Worm (Caenorhabditis elegans): ENCODE measurements around the gene Y49F6B.12.

Y49F6B.12 gene

DNA sequence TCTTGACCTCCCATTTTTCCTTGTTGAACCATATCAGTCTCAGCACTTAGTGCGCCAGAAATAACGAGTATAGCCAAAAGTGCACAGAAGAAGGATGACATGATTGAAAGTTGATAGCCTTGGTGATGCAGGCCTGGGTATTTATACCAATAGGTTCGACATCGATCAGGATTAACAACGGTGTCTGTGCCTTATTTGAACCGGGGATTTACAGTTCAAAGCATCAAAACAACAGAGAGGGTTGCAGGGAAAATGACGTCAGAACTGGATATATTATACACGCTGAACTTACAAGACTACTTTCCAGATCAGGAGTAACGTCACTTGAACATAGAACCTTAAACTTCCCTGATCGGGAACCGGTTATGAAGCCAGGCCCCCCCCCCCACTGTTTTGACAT is at the start of gene Y49F6B.12:
Gene Y49F6B.12 (minus strand): TSS at position 101 of the 400 bp plus-strand sequence.
- TF ChIP-seq aha-1 (tag) (peak; percentile 45), mes-2 (tag; optimal IDR thresholded peaks at IDR 0.05; ENCODE audit: poor library complexity, severe bottlenecking) (no peak)

DNA sequence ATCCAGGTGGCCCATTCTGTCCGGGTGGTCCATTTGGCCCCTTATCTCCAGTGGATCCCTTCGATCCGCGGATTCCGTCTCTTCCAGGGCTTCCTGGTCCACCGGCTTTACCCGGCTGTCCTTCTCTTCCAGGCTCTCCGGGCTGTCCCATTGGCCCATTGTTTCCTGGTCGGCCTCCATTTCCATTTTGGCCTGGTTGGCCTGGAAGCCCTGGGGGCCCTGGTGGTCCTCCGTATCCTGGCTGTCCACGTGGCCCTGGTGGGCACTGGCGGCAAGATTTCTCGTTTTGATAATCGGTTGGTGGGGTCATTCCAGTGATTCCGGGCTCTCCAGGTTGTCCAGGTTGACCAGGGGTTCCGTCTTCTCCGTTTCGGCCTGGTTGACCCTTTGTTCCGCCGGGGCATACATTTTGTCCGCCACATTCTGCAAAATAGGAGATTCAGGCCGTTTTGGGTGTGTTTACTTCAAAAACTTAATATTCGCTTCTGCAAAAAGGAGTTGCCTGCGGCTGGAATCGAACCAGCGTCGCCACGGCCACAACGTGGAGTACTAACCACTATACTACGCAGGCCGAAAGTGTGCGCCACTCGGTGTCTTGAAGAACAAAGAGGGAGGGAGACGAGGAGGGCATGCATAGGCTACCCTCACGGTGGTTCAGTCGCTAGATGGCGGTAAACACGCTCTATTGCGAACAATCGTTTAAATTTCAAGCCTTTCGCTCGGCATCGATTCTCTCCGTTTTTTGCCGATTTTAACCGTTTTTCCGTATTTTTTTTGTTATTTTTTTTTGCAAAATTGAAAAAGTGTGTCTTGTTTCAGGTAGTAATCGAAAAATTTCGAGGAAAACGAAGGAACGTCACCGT is 49.0 kb upstream of the Y49F6B.12 start, which contains the start of gene W09G10.9:
Gene W09G10.9 (plus strand): TSS at position 813 of the 863 bp plus-strand sequence.
- peak; percentile 81 for TF ChIP-seq ceh-44 (GFP tag; IDR thresholded peaks at IDR 0.05)
- TF ChIP-seq lin-38 (GFP tag; IDR thresholded peaks at IDR 0.05), result peak; percentile 95
- TF ChIP-seq mxl-3 (GFP tag; optimal IDR thresholded peaks at IDR 0.05), result peak; percentile 15
- no peak for TF ChIP-seq snpc-4 (tag; optimal IDR thresholded peaks at IDR 0.05)
- no peak for TF ChIP-seq ama-1 (optimal IDR thresholded peaks at IDR 0.05)
- TF ChIP-seq daf-8 (GFP tag; IDR thresholded peaks at IDR 0.05), result 0 out of 2 replicates have a peak, but pooled peaks have one; percentile 47
- TF ChIP-seq hmg-1.1 (GFP tag; IDR thresholded peaks at IDR 0.05), result peak; percentile 96
- no peak for TF ChIP-seq nhr-237 (tag; optimal IDR thresholded peaks at IDR 0.05)
- no peak for TF ChIP-seq skn-1 (tag; optimal IDR thresholded peaks at IDR 0.05)
- TF ChIP-seq ZK337.2 (GFP tag; IDR thresholded peaks at IDR 0.05), result peak; percentile 74; the same call in 1 of the 2 replicates
- peak; percentile 79 for TF ChIP-seq nhr-42 (GFP tag; IDR thresholded peaks at IDR 0.05)
- no peak for TF ChIP-seq F37D6.2 (tag; optimal IDR thresholded peaks at IDR 0.05)
- no peak for TF ChIP-seq F10B5.3 (tag; optimal IDR thresholded peaks at IDR 0.05)
- TF ChIP-seq nhr-25 (tag; optimal IDR thresholded peaks at IDR 0.05; ENCODE audit: borderline replicate concordance, insufficient read depth), result no peak
- peak; percentile 87 for TF ChIP-seq T26A8.4 (GFP tag; IDR thresholded peaks at IDR 0.05)
- TF ChIP-seq mes-2 (tag; optimal IDR thresholded peaks at IDR 0.05; ENCODE audit: poor library complexity, severe bottlenecking), result peak; percentile 85
- TF ChIP-seq hlh-30 (tag; optimal IDR thresholded peaks at IDR 0.05; ENCODE audit: insufficient read depth), result peak; percentile 22
- no peak for TF ChIP-seq ceh-28 (tag; optimal IDR thresholded peaks at IDR 0.05)
- peak; percentile 20 for TF ChIP-seq spr-1 (tag; optimal IDR thresholded peaks at IDR 0.05)
- peak; percentile 24 for TF ChIP-seq nhr-11 (tag; optimal IDR thresholded peaks at IDR 0.05)
- TF ChIP-seq fkh-10 (GFP tag; optimal IDR thresholded peaks at IDR 0.05), result no peak
- peak; percentile 44 for TF ChIP-seq aha-1 (tag)
- peak; percentile 14 for TF ChIP-seq zfp-2 (tag; optimal IDR thresholded peaks at IDR 0.05)
- 0 out of 2 replicates have a peak, but pooled peaks have one; percentile 53 for TF ChIP-seq saeg-2 (GFP tag; IDR thresholded peaks at IDR 0.05)
- no peak for TF ChIP-seq ZK546.5 (tag; optimal IDR thresholded peaks at IDR 0.05)
- peak; percentile 75 for TF ChIP-seq vab-7 (GFP tag; IDR thresholded peaks at IDR 0.05)
- peak; percentile 25 for TF ChIP-seq dve-1 (tag; optimal IDR thresholded peaks at IDR 0.05; ENCODE audit: insufficient read depth)
- peak; percentile 46 for TF ChIP-seq nhr-102 (tag; optimal IDR thresholded peaks at IDR 0.05)
- no peak for TF ChIP-seq lir-3 (tag; optimal IDR thresholded peaks at IDR 0.05)
- 0 out of 2 replicates have a peak, but pooled peaks have one; percentile 23 for TF ChIP-seq F26F4.8 (GFP tag; conservative IDR thresholded peaks at IDR 0.05)
- 0 out of 2 replicates have a peak, but pooled peaks have one; percentile 42 for TF ChIP-seq php-3 (GFP tag; IDR thresholded peaks at IDR 0.05)
- peak; percentile 36 for TF ChIP-seq nhr-111 (GFP tag; optimal IDR thresholded peaks at IDR 0.05)
- TF ChIP-seq pha-4 (GFP tag; IDR thresholded peaks at IDR 0.05), result peak; percentile 90
- TF ChIP-seq pha-4 (tag; optimal IDR thresholded peaks at IDR 0.05), result no peak
- TF ChIP-seq duxl-1 (tag; optimal IDR thresholded peaks at IDR 0.05; ENCODE audit: poor library complexity), result peak; percentile 90
- peak; percentile 75 for TF ChIP-seq ctbp-1 (GFP tag; IDR thresholded peaks at IDR 0.05)
- no peak for TF ChIP-seq pqm-1 (tag; optimal IDR thresholded peaks at IDR 0.05)
- 0 out of 2 replicates have a peak, but pooled peaks have one; percentile 74 for TF ChIP-seq ceh-20 (GFP tag; IDR thresholded peaks at IDR 0.05)
- peak; percentile 30 for TF ChIP-seq jun-1 (tag; optimal IDR thresholded peaks at IDR 0.05)
- TF ChIP-seq lin-39 (tag; optimal IDR thresholded peaks at IDR 0.05), result no peak
- TF ChIP-seq lin-13 (GFP tag; optimal IDR thresholded peaks at IDR 0.05), result peak; percentile 80
- TF ChIP-seq tra-1 (GFP tag; IDR thresholded peaks at IDR 0.05), result 0 out of 2 replicates have a peak, but pooled peaks have one; percentile 37
- TF ChIP-seq egl-27 (tag; optimal IDR thresholded peaks at IDR 0.05), result no peak
- no peak for TF ChIP-seq T20F7.1 (GFP tag; optimal IDR thresholded peaks at IDR 0.05)
- peak; percentile 86 for TF ChIP-seq lim-7 (GFP tag; IDR thresholded peaks at IDR 0.05)
- no peak for TF ChIP-seq unc-39 (tag; optimal IDR thresholded peaks at IDR 0.05)

Measured in whole organism, L4 larva.